Fruit fly (Drosophila melanogaster): ENCODE results near the gene trp.

The trp gene

DNA sequence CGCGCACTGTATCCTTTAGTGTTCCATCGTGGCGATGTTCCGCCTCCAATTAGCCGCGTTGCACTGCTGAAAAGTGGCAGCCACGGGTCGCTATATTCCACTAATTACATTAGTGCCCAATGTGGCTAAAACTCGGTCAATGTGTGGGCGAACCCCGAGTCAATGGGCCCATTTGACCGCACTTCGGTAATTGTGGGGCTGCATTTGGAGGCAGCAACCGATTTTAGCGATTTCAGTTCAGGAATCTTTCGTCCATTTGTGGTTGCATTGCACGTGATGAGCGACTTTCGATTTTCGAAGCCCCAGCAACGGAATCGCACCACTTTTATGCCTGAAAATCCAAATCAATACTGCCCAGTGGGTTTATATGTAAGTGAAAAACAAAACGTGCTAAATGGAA lies at the start of gene trp:
Gene trp (minus strand): TSS at position 101 of the 400 bp plus-strand sequence.
- TF ChIP-seq CG32006 (GFP tag; optimal IDR thresholded peaks at IDR 0.05) (no peak), CG3919 (GFP tag; optimal IDR thresholded peaks at IDR 0.05) (no peak), OdsH (GFP tag; optimal IDR thresholded peaks at IDR 0.05) (no peak), Met (GFP tag; optimal IDR thresholded peaks at IDR 0.05) (no peak), CG31627 (GFP tag; optimal IDR thresholded peaks at IDR 0.05) (no peak), CG3032 (tag; optimal IDR thresholded peaks at IDR 0.05) (no peak), acj6 (GFP tag; optimal IDR thresholded peaks at IDR 0.05) (no peak), dac (GFP tag; optimal IDR thresholded peaks at IDR 0.05) (no peak), CG6163 (GFP tag; IDR thresholded peaks at IDR 0.05) (no peak), CG6792 (GFP tag; optimal IDR thresholded peaks at IDR 0.05) (no peak)

DNA sequence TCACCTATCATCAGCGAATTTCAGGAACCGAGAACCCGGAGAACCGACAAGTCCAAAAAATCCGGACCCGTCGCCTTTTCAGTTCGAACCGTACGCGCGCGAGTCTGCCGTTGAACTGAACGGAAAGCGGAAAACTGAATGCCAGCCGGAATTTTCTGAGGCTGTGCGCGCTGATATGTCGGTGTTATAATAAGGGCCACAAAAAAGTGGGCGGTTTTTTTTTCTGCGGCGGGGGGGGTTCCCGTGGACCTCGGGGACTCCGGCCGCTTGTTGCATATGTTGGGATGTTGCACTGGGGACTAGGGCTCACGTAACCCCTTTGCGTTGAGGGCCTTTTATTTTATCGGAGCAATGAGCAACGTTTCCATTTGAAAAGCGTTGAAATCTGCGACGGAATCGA lies 49.3 kb upstream of the trp start, which contains the start of gene TkR99D:
Gene TkR99D (minus strand): TSS at position 101 of the 400 bp plus-strand sequence.
- TF ChIP-seq CG16779 (tag; optimal IDR thresholded peaks at IDR 0.05) (no peak), CG8319 (GFP tag; optimal IDR thresholded peaks at IDR 0.05) (no peak), cyc (GFP tag; optimal IDR thresholded peaks at IDR 0.05) (no peak), Smox (GFP tag; optimal IDR thresholded peaks at IDR 0.05) (no peak), CG11762 (GFP tag; optimal IDR thresholded peaks at IDR 0.05; ENCODE audit: insufficient read depth) (no peak), CG8632 (GFP tag; optimal IDR thresholded peaks at IDR 0.05) (no peak), CG11294 (GFP tag; IDR thresholded peaks at IDR 0.05) (no peak), Eip93F (GFP tag; optimal IDR thresholded peaks at IDR 0.05) (no peak)

DNA sequence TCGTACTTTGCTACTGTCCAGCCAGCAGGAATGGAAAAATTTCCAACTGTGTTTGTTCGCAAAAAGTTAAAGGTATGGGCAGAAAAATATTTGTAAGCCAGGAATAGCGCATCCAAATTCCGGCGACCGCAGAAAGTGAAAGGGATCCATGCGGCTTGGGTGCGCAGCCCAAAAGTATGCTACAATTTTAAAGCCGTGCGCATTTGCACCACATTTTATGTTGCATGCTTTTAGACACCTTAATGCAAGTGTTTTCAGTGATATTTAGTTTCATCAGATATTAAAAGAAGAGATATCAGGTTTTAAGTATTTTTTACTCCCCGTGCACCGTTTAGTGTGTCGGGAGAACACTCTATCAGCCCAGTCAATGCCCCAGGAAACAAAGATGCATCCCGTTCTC lies 43.0 kb upstream of the trp start:
- TF ChIP-seq CG6276 (GFP tag; optimal IDR thresholded peaks at IDR 0.05) (no peak), Sox14 (GFP tag; optimal IDR thresholded peaks at IDR 0.05) (no peak), Blimp-1 (GFP tag; optimal IDR thresholded peaks at IDR 0.05) (peak; percentile 13), CG10631 (GFP tag; optimal IDR thresholded peaks at IDR 0.05) (no peak)

- TF ChIP-seq OdsH (GFP tag; optimal IDR thresholded peaks at IDR 0.05): no peak
- TF ChIP-seq Ets96B (tag; optimal IDR thresholded peaks at IDR 0.05): no peak
- no peak for TF ChIP-seq Gug (GFP tag; IDR thresholded peaks at IDR 0.05)
- TF ChIP-seq Eip78C (GFP tag): peak; percentile 65
- TF ChIP-seq CG6163 (GFP tag; IDR thresholded peaks at IDR 0.05): peak; percentile 60; the same call in 2 of the 3 replicates
- no peak for TF ChIP-seq CG4318 (GFP tag; optimal IDR thresholded peaks at IDR 0.05)
- TF ChIP-seq CG6276 (GFP tag; optimal IDR thresholded peaks at IDR 0.05): no peak
- peak in 1 of 2 experiments; percentile 1 for TF ChIP-seq ss (GFP tag; optimal IDR thresholded peaks at IDR 0.05)
- 0 out of 3 replicates have a peak, but pooled peaks have one; percentile 44 for TF ChIP-seq eg (GFP tag; IDR thresholded peaks at IDR 0.05)
- TF ChIP-seq CG1621 (tag; optimal IDR thresholded peaks at IDR 0.05): no peak
- no peak for TF ChIP-seq CG3032 (tag; optimal IDR thresholded peaks at IDR 0.05)
- TF ChIP-seq salr (GFP tag; optimal IDR thresholded peaks at IDR 0.05): no peak
- peak; percentile 11 for TF ChIP-seq CG10669 (GFP tag; optimal IDR thresholded peaks at IDR 0.05)
- no peak for TF ChIP-seq CG3919 (GFP tag; optimal IDR thresholded peaks at IDR 0.05)
- no peak for TF ChIP-seq Blimp-1 (GFP tag; optimal IDR thresholded peaks at IDR 0.05)
- no peak for TF ChIP-seq acj6 (GFP tag; optimal IDR thresholded peaks at IDR 0.05)
- TF ChIP-seq CG32006 (GFP tag; optimal IDR thresholded peaks at IDR 0.05): peak; percentile 35
- peak; percentile 5 for TF ChIP-seq achi (GFP tag; optimal IDR thresholded peaks at IDR 0.05)
- no peak for TF ChIP-seq CG6808 (GFP tag; optimal IDR thresholded peaks at IDR 0.05)
- no peak for TF ChIP-seq Eip93F (GFP tag; optimal IDR thresholded peaks at IDR 0.05)
- TF ChIP-seq vri (GFP tag; optimal IDR thresholded peaks at IDR 0.05): no peak
- no peak for TF ChIP-seq Sox14 (GFP tag; optimal IDR thresholded peaks at IDR 0.05)
- TF ChIP-seq CG8119 (GFP tag; IDR thresholded peaks at IDR 0.05): peak; percentile 49; the same call in 2 of the 3 replicates
- TF ChIP-seq CG15336 (GFP tag; IDR thresholded peaks at IDR 0.05): 0 out of 2 replicates have a peak, but pooled peaks have one; percentile 37
- TF ChIP-seq CG8319 (GFP tag; optimal IDR thresholded peaks at IDR 0.05): no peak
- TF ChIP-seq fd59A (GFP tag; optimal IDR thresholded peaks at IDR 0.05): no peak
- TF ChIP-seq CG16779 (tag; optimal IDR thresholded peaks at IDR 0.05): no peak
- TF ChIP-seq fkh (GFP tag; optimal IDR thresholded peaks at IDR 0.05): no peak
- TF ChIP-seq pdm3 (GFP tag; optimal IDR thresholded peaks at IDR 0.05): no peak
Observed at dm6 chr3R:29959329-29959728, 39.2 kb upstream of the trp start.

Measured in whole organism, prepupa.